Fruit fly (Drosophila melanogaster) whole organism, embryonic: ENCODE measurements around the gene CG43131.

Experiments used
- Aef1 ChIP-seq: fragments of 200-800 bp; sonication (Bioruptor generic); IDR thresholded peaks from 3 replicates; pipeline ENCODE4 v1.3.6; 2022; ENCODE audit warnings: missing biosample characterization, missing genetic modification characterization
- Atf3 ChIP-seq: fragments of 200-800 bp; sonication (Bioruptor generic); optimal IDR thresholded peaks from 3 replicates; lab custom pipeline; 2016; ENCODE audit warnings: missing biosample characterization, missing genetic modification characterization
- Awh ChIP-seq: fragments of 200-800 bp; sonication (Bioruptor generic); IDR thresholded peaks from 2 replicates; pipeline ENCODE4, ENCODE4 v1.3.6; 2022; ENCODE audit warnings: missing biosample characterization, missing genetic modification characterization
- B-H2 ChIP-seq: fragments of 200-800 bp; sonication (Bioruptor generic); optimal IDR thresholded peaks from 2 replicates; lab custom pipeline; 2018; ENCODE audit warnings: missing biosample characterization, mild to moderate bottlenecking, missing genetic modification characterization
- CG10959 ChIP-seq: fragments of 200-800 bp; sonication (Bioruptor generic); IDR thresholded peaks from 2 replicates; pipeline ENCODE4 v1.3.6; 2022; ENCODE audit warnings: missing biosample characterization, missing genetic modification characterization
- CG11504 ChIP-seq: fragments of 200-800 bp; sonication (Bioruptor generic); optimal IDR thresholded peaks from 3 replicates; lab custom pipeline; 2019; ENCODE audit warnings: missing biosample characterization, mild to moderate bottlenecking, missing genetic modification characterization, moderate library complexity
- CG13894 ChIP-seq: fragments of 200-800 bp; sonication (Bioruptor generic); optimal IDR thresholded peaks from 3 replicates; lab custom pipeline; 2018; ENCODE audit warnings: missing biosample characterization, mild to moderate bottlenecking, missing genetic modification characterization, moderate library complexity
- CG15269 ChIP-seq: fragments of 200-800 bp; sonication (Bioruptor generic); optimal IDR thresholded peaks from 2 replicates; lab custom pipeline; 2018; ENCODE audit warnings: missing biosample characterization, mild to moderate bottlenecking, missing genetic modification characterization, moderate library complexity
- CG15601 ChIP-seq: fragments of 200-800 bp; sonication (Bioruptor generic); optimal IDR thresholded peaks from 3 replicates; lab custom pipeline; 2019; ENCODE audit warnings: missing biosample characterization, mild to moderate bottlenecking, missing genetic modification characterization, moderate library complexity
- CG2120 ChIP-seq: fragments of 200-800 bp; sonication (Bioruptor generic); optimal IDR thresholded peaks from 3 replicates; lab custom pipeline; 2016; ENCODE audit warnings: missing biosample characterization, missing genetic modification characterization
- CG2202 ChIP-seq: fragments of 200-800 bp; sonication (Bioruptor generic); optimal IDR thresholded peaks from 2 replicates; lab custom pipeline; 2018; ENCODE audit warnings: missing biosample characterization, mild to moderate bottlenecking, missing genetic modification characterization
- CG2678 ChIP-seq: fragments of 200-800 bp; sonication (Bioruptor generic); optimal IDR thresholded peaks from 3 replicates; lab custom pipeline; 2019; ENCODE audit warnings: missing biosample characterization, mild to moderate bottlenecking, missing genetic modification characterization, moderate library complexity
- CG30403 ChIP-seq: fragments of 200-800 bp; sonication (Bioruptor generic); optimal IDR thresholded peaks from 3 replicates; lab custom pipeline; 2016; ENCODE audit warnings: missing biosample characterization, missing genetic modification characterization
- CG32532 ChIP-seq: fragments of 200-800 bp; sonication (Bioruptor generic); IDR thresholded peaks from 2 replicates; pipeline ENCODE4 v1.3.6; 2022; ENCODE audit warnings: missing biosample characterization, missing genetic modification characterization
- CG32767 ChIP-seq: fragments of 200-800 bp; sonication (Bioruptor generic); IDR thresholded peaks from 2 replicates; pipeline ENCODE4 v1.3.6; 2022; ENCODE audit warnings: missing biosample characterization, missing genetic modification characterization
- CG33213 ChIP-seq: fragments of 200-800 bp; sonication (Bioruptor generic); optimal IDR thresholded peaks from 3 replicates; lab custom pipeline; 2016; ENCODE audit warnings: missing biosample characterization, missing genetic modification characterization
- CG3407 ChIP-seq: fragments of 200-800 bp; sonication (Bioruptor generic); optimal IDR thresholded peaks from 2 replicates; lab custom pipeline; 2018; ENCODE audit warnings: missing biosample characterization, mild to moderate bottlenecking, missing genetic modification characterization
- CG4328 ChIP-seq: fragments of 200-800 bp; sonication (Bioruptor generic); optimal IDR thresholded peaks from 3 replicates; lab custom pipeline; 2017; ENCODE audit warnings: missing biosample characterization, missing genetic modification reagents, missing genetic modification characterization
- CG4360 ChIP-seq: fragments of 200-800 bp; sonication (Bioruptor generic); IDR thresholded peaks from 2 replicates; pipeline ENCODE4 v1.3.6; 2022; ENCODE audit warnings: missing biosample characterization, missing genetic modification characterization
- CG6175 ChIP-seq: fragments of 200-800 bp; sonication (Bioruptor generic); IDR thresholded peaks from 3 replicates; pipeline ENCODE4 v1.3.6; 2022; ENCODE audit warnings: missing biosample characterization, missing genetic modification characterization
- CG8290 ChIP-seq, 3 experiments: fragments of 200-800 bp; sonication (Bioruptor generic); optimal IDR thresholded peaks; 2 replicates each; lab custom pipeline; 2016 to 2019; ENCODE audit warnings: missing biosample characterization in 3 of 3, missing genetic modification characterization in 3 of 3, mild to moderate bottlenecking in 2 of 3, moderate library complexity in 1 of 3
- CrebB ChIP-seq: fragments of 200-800 bp; sonication (Bioruptor generic); optimal IDR thresholded peaks from 3 replicates; lab custom pipeline; 2018; ENCODE audit warnings: missing biosample characterization, mild to moderate bottlenecking, missing genetic modification characterization
- ERR ChIP-seq: fragments of 200-800 bp; sonication (Bioruptor generic); optimal IDR thresholded peaks from 2 replicates; lab custom pipeline; 2016; ENCODE audit warnings: missing biosample characterization, missing genetic modification characterization
- Eip74EF ChIP-seq, 2 experiments: fragments of 200-800 bp in 1 of 2; fragments of >200 bp in 1 of 2; sonication (Bioruptor generic) in 1 of 2; optimal IDR thresholded peaks; 2 replicates each; lab custom pipeline; 2017 to 2019; ENCODE audit warnings: missing biosample characterization in 2 of 2, missing genetic modification characterization in 2 of 2, mild to moderate bottlenecking in 1 of 2, moderate library complexity in 1 of 2
- HHEX ChIP-seq: fragments of 200-800 bp; sonication (Bioruptor generic); optimal IDR thresholded peaks from 3 replicates; lab custom pipeline; 2017; ENCODE audit warnings: missing biosample characterization, mild to moderate bottlenecking, missing genetic modification characterization, missing genetic modification reagents
- Med ChIP-seq: fragments of 200-800 bp; sonication (Bioruptor generic); peaks from one replicate; lab custom pipeline; 2016; ENCODE audit warnings: missing biosample characterization, missing genetic modification characterization, mild to moderate bottlenecking, inconsistent platforms, moderate library complexity
- Oaz ChIP-seq: fragments of 200-800 bp; sonication (Bioruptor generic); IDR thresholded peaks from 2 replicates; pipeline ENCODE4 v1.3.6; 2022; ENCODE audit warnings: missing biosample characterization, missing genetic modification characterization
- Rfx ChIP-seq: fragments of 200-800 bp; sonication (Bioruptor generic); IDR thresholded peaks from 2 replicates; pipeline ENCODE4 v1.3.6; 2022; ENCODE audit warnings: missing biosample characterization, missing genetic modification characterization
- Sry-δ ChIP-seq: fragments of 200-800 bp; sonication (Bioruptor generic); optimal IDR thresholded peaks from 2 replicates; lab custom pipeline; 2016; ENCODE audit warnings: missing biosample characterization, missing genetic modification characterization
- abd-A ChIP-seq: fragments of 200-800 bp; sonication (Bioruptor generic); optimal IDR thresholded peaks from 3 replicates; lab custom pipeline; 2019; ENCODE audit warnings: missing biosample characterization, mild to moderate bottlenecking, missing genetic modification characterization, moderate library complexity
- corto ChIP-seq: fragments of 200-800 bp; sonication (Bioruptor generic); optimal IDR thresholded peaks from 2 replicates; lab custom pipeline; 2016; ENCODE audit warnings: missing biosample characterization, mild to moderate bottlenecking, missing genetic modification characterization, moderate library complexity
- crol ChIP-seq: fragments of 200-800 bp; sonication (Bioruptor generic); IDR thresholded peaks from 2 replicates; pipeline ENCODE4 v1.3.6; 2022; ENCODE audit warnings: missing biosample characterization, missing genetic modification characterization
- disco-r ChIP-seq: fragments of 200-800 bp; sonication (Bioruptor generic); optimal IDR thresholded peaks from 2 replicates; lab custom pipeline; 2016; ENCODE audit warnings: missing biosample characterization, missing genetic modification characterization
- dmrt99B ChIP-seq: fragments of 200-800 bp; sonication (Bioruptor generic); optimal IDR thresholded peaks from 2 replicates; lab custom pipeline; 2018; ENCODE audit warnings: missing biosample characterization, mild to moderate bottlenecking, missing genetic modification characterization, moderate library complexity
- dpn ChIP-seq, 2 experiments: fragments of 200-800 bp; sonication (Bioruptor generic); optimal IDR thresholded peaks; 3 replicates each; lab custom pipeline; 2016; ENCODE audit warnings: missing biosample characterization in 2 of 2, missing genetic modification characterization in 2 of 2
- gro ChIP-seq: fragments of 200-800 bp; sonication (Bioruptor generic); optimal IDR thresholded peaks from 2 replicates; lab custom pipeline; 2016; ENCODE audit warnings: missing biosample characterization, missing genetic modification characterization
- gsb-n ChIP-seq: fragments of 200-800 bp; sonication (Bioruptor generic); optimal IDR thresholded peaks from 3 replicates; lab custom pipeline; 2018; ENCODE audit warnings: missing biosample characterization, mild to moderate bottlenecking, missing genetic modification characterization
- kay ChIP-seq: fragments of 200-800 bp; sonication (Bioruptor generic); optimal IDR thresholded peaks from 2 replicates; lab custom pipeline; 2016; ENCODE audit warnings: missing biosample characterization, missing genetic modification characterization
- lab ChIP-seq: fragments of 200-800 bp; sonication (Bioruptor generic); optimal IDR thresholded peaks from 3 replicates; lab custom pipeline; 2017; ENCODE audit warnings: missing biosample characterization, missing genetic modification characterization, mild to moderate bottlenecking, moderate library complexity, missing genetic modification reagents
- lbe ChIP-seq: fragments of 200-800 bp; sonication (Bioruptor generic); optimal IDR thresholded peaks from 2 replicates; lab custom pipeline; 2016; ENCODE audit warnings: missing biosample characterization, mild to moderate bottlenecking, missing genetic modification characterization
- mirr ChIP-seq: fragments of 200-800 bp; sonication (Bioruptor generic); optimal IDR thresholded peaks from 3 replicates; lab custom pipeline; 2018; ENCODE audit warnings: missing biosample characterization, mild to moderate bottlenecking, missing genetic modification characterization
- nerfin-1 ChIP-seq: fragments of 200-800 bp; sonication (Bioruptor generic); optimal IDR thresholded peaks from 3 replicates; lab custom pipeline; 2019; ENCODE audit warnings: missing biosample characterization, mild to moderate bottlenecking, missing genetic modification characterization, moderate library complexity
- nerfin-2 ChIP-seq: fragments of 200-800 bp; sonication (Bioruptor generic); IDR thresholded peaks from 2 replicates; pipeline ENCODE4 v1.3.6; 2022; ENCODE audit warnings: missing biosample characterization, missing genetic modification characterization; ENCODE audit not compliant: partially characterized antibody
- oc ChIP-seq: fragments of 200-800 bp; sonication (Bioruptor generic); optimal IDR thresholded peaks from 2 replicates; lab custom pipeline; 2018; ENCODE audit warnings: missing biosample characterization, mild to moderate bottlenecking, missing genetic modification characterization, moderate library complexity
- pum ChIP-seq: fragments of 200-800 bp; sonication (Bioruptor generic); optimal IDR thresholded peaks from 2 replicates; lab custom pipeline; 2016; ENCODE audit warnings: missing biosample characterization, missing genetic modification characterization
- sd ChIP-seq: fragments of 200-800 bp; sonication (Bioruptor generic); optimal IDR thresholded peaks from 3 replicates; lab custom pipeline; 2018; ENCODE audit warnings: missing biosample characterization, mild to moderate bottlenecking, missing genetic modification characterization, moderate library complexity
- sens ChIP-seq: fragments of 200-800 bp; sonication (Bioruptor generic); peaks from one replicate; lab custom pipeline; 2016; ENCODE audit warnings: missing biosample characterization, missing genetic modification characterization
- tup ChIP-seq: fragments of 200-800 bp; sonication (Bioruptor generic); optimal IDR thresholded peaks from 2 replicates; lab custom pipeline; 2016; ENCODE audit warnings: missing biosample characterization, mild to moderate bottlenecking, missing genetic modification characterization, moderate library complexity
- vvl ChIP-seq: fragments of 200-800 bp; sonication (Bioruptor generic); IDR thresholded peaks from 2 replicates; pipeline ENCODE4 v1.3.6; 2022; ENCODE audit warnings: missing biosample characterization, missing genetic modification characterization
- wor ChIP-seq: fragments of 200-800 bp; sonication (Bioruptor generic); IDR thresholded peaks from 2 replicates; pipeline ENCODE4 v1.3.6; 2022; ENCODE audit warnings: missing biosample characterization, missing genetic modification characterization
- yki ChIP-seq: fragments of >200 bp; optimal IDR thresholded peaks from 3 replicates; lab custom pipeline; 2018

Gene CG43131

dm6 chr3R:5067380-5067779 lies 41.6 kb downstream of the CG43131 start:
- TF ChIP-seq CG2678 (peak; percentile 38), yki (lab: Kevin White, UChicago) (no peak), CG32767 (GFP tag; lab: Robert Waterston, UW) (no peak), dmrt99B (peak; percentile 6), Awh (GFP tag; lab: Robert Waterston, UW) (peak; percentile 65; the same call in 1 of the 2 replicates), disco-r (GFP tag; lab: Kevin White, UChicago) (no peak), CG33213 (GFP tag; lab: Kevin White, UChicago) (no peak), sens (GFP tag; lab: Kevin White, UChicago) (peak; percentile 80), B-H2 (GFP tag; lab: Kevin White, UChicago) (peak; percentile 15), corto (GFP tag; lab: Kevin White, UChicago) (no peak), Sry-δ (GFP tag; lab: Kevin White, UChicago) (no peak), CG3407 (GFP tag; lab: Kevin White, UChicago) (no peak), CG8290 (GFP tag; optimal IDR thresholded peaks at IDR 0.05; lab: Kevin White, UChicago) (no peak), CG8290 (tag; optimal IDR thresholded peaks at IDR 0.05; lab: Kevin White, UChicago) (peak in 1 of 2 experiments; percentile 19), mirr (GFP tag; lab: Kevin White, UChicago) (peak; percentile 30), Aef1 (GFP tag; lab: Robert Waterston, UW) (no peak), oc (tag; lab: Kevin White, UChicago) (peak; percentile 73), ERR (GFP tag; lab: Kevin White, UChicago) (no peak), Eip74EF (GFP tag; optimal IDR thresholded peaks at IDR 0.05; lab: Kevin White, UChicago) (peak in 1 of 2 experiments; percentile 47), CrebB (no peak), abd-A (peak; percentile 72), CG30403 (GFP tag; lab: Kevin White, UChicago) (no peak), HHEX (GFP tag; lab: Kevin White, UChicago) (no peak), gsb-n (peak; percentile 22), kay (no peak), lbe (GFP tag; lab: Kevin White, UChicago) (peak; percentile 19), CG15269 (peak; percentile 51), CG2120 (GFP tag; lab: Kevin White, UChicago) (no peak), tup (no peak), CG13894 (peak; percentile 87), gro (peak; percentile 13), wor (GFP tag; lab: Robert Waterston, UW) (no peak), lab (GFP tag; lab: Kevin White, UChicago) (peak; percentile 13), pum (no peak), nerfin-1 (no peak), CG4328 (GFP tag; lab: Kevin White, UChicago) (no peak), Atf3 (GFP tag; lab: Kevin White, UChicago) (no peak), sd (tag; lab: Kevin White, UChicago) (peak; percentile 53), CG10959 (GFP tag; lab: Robert Waterston, UW) (no peak), CG6175 (GFP tag; lab: Robert Waterston, UW) (peak; percentile 45; the same call in 1 of the 3 replicates), dpn (GFP tag; optimal IDR thresholded peaks at IDR 0.05; lab: Kevin White, UChicago) (no peak), CG4360 (GFP tag; lab: Robert Waterston, UW) (0 out of 2 replicates have a peak, but pooled peaks have one; percentile 21), CG15601 (tag; lab: Kevin White, UChicago) (no peak), CG2202 (no peak), vvl (GFP tag; lab: Robert Waterston, UW) (0 out of 2 replicates have a peak, but pooled peaks have one; percentile 32), nerfin-2 (GFP tag; lab: Robert Waterston, UW) (no peak), CG11504 (tag; lab: Kevin White, UChicago) (no peak), CG32532 (GFP tag; lab: Robert Waterston, UW) (peak; percentile 16; the same call in 1 of the 2 replicates), Oaz (GFP tag; lab: Robert Waterston, UW) (no peak), Rfx (GFP tag; lab: Robert Waterston, UW) (no peak), Med (GFP tag; lab: Kevin White, UChicago) (peak; percentile 61), crol (peak; percentile 37; the same call in 1 of the 2 replicates)
